Fruit fly (Drosophila melanogaster) whole organism: ENCODE results near the gene Irc.

Source experiments
- CG8478 ChIP-seq: fragments of >200 bp; optimal IDR thresholded peaks from 2 replicates; lab custom pipeline; 2018; ENCODE audit warnings: inconsistent platforms
- pan ChIP-seq: fragments of >200 bp; optimal IDR thresholded peaks from 2 replicates; lab custom pipeline; 2017
- psq ChIP-seq: fragments of >200 bp; optimal IDR thresholded peaks from 2 replicates; lab custom pipeline; 2017

DNA sequence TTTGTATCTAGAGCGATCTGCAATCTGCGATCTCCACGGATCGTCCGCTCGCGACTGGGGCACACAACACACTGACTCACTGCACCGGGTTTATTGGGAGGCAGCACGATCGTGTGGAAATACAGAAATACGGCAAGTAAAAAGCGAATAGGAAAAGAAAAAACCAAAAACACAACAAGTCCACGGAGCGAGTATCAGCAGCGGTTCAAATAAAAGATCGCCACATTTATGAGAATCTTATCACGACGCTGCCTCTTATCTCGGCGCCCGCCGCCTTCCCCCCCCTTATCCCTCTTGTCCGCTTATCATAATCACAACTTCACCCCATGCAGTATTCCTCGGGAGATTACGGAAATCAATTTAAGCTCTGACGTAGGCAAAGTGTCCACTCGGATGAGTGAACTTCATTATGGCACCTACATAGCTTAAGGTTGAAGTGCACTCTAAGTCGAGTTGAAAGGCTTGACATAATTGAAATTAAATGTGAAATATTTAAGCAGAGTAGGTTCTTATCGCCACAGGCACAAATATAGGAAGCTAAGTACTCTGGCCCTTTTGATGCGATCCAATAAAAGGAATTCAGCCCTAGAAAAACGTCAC, 20.5 kb upstream of the Irc start, which contains the start of gene AhcyL2:
- no peak for TF ChIP-seq psq (lab: Kevin White, UChicago)
- TF ChIP-seq CG8478 = no peak
- no peak for TF ChIP-seq pan
